Fruit fly (Drosophila melanogaster) whole organism, embryonic: ENCODE data around the gene CG14367.

ENCODE experiments used
- Antp ChIP-seq: fragments of 200-800 bp; sonication (Bioruptor generic); optimal IDR thresholded peaks from 3 replicates; lab custom pipeline; 2016; ENCODE audit warnings: missing biosample characterization, missing genetic modification characterization
- B-H1 ChIP-seq: fragments of 200-800 bp; sonication (Bioruptor generic); IDR thresholded peaks from 3 replicates; pipeline ENCODE4 v1.3.6; 2022; ENCODE audit warnings: missing biosample characterization, missing genetic modification characterization
- CG10565 ChIP-seq: fragments of 200-800 bp; sonication (Bioruptor generic); optimal IDR thresholded peaks from 3 replicates; lab custom pipeline; 2016; ENCODE audit warnings: missing biosample characterization, mild to moderate bottlenecking, missing genetic modification characterization
- CG10959 ChIP-seq: fragments of 200-800 bp; sonication (Bioruptor generic); IDR thresholded peaks from 2 replicates; pipeline ENCODE4 v1.3.6; 2022; ENCODE audit warnings: missing biosample characterization, missing genetic modification characterization
- CG11093 ChIP-seq: fragments of 200-800 bp; sonication (Bioruptor generic); IDR thresholded peaks from 3 replicates; pipeline ENCODE4 v1.3.6; 2022; ENCODE audit warnings: missing biosample characterization, missing genetic modification characterization
- CG12155 ChIP-seq: fragments of 200-800 bp; sonication (Bioruptor generic); optimal IDR thresholded peaks from 3 replicates; lab custom pipeline; 2016; ENCODE audit warnings: missing biosample characterization, missing genetic modification characterization
- CG12659 ChIP-seq: fragments of 200-800 bp; sonication (Bioruptor generic); optimal IDR thresholded peaks from 3 replicates; lab custom pipeline; 2017; ENCODE audit warnings: mild to moderate bottlenecking, missing biosample characterization, missing genetic modification reagents, missing genetic modification characterization
- CG12769 ChIP-seq: fragments of 200-800 bp; sonication (Bioruptor generic); optimal IDR thresholded peaks from 2 replicates; lab custom pipeline; 2019; ENCODE audit warnings: missing biosample characterization, mild to moderate bottlenecking, missing genetic modification characterization, moderate library complexity
- CG1603 ChIP-seq: fragments of 200-800 bp; sonication (Bioruptor generic); optimal IDR thresholded peaks from 2 replicates; lab custom pipeline; 2019; ENCODE audit warnings: missing biosample characterization, mild to moderate bottlenecking, missing genetic modification characterization, moderate library complexity
- CG17361 ChIP-seq: fragments of 200-800 bp; sonication (Bioruptor generic); IDR thresholded peaks from 3 replicates; pipeline ENCODE4 v1.3.6; 2022; ENCODE audit warnings: missing biosample characterization, missing genetic modification characterization
- CG18011 ChIP-seq: fragments of 200-800 bp; sonication (Bioruptor generic); optimal IDR thresholded peaks from 2 replicates; lab custom pipeline; 2017; ENCODE audit warnings: missing biosample characterization, missing genetic modification characterization, mild to moderate bottlenecking, moderate library complexity, missing genotype
- CG2712 ChIP-seq: fragments of 200-800 bp; optimal IDR thresholded peaks from 3 replicates; lab custom pipeline; 2019; ENCODE audit warnings: missing biosample characterization, mild to moderate bottlenecking, missing genetic modification characterization, moderate library complexity
- CG32532 ChIP-seq: fragments of 200-800 bp; sonication (Bioruptor generic); IDR thresholded peaks from 2 replicates; pipeline ENCODE4 v1.3.6; 2022; ENCODE audit warnings: missing biosample characterization, missing genetic modification characterization
- CG32767 ChIP-seq: fragments of 200-800 bp; sonication (Bioruptor generic); IDR thresholded peaks from 2 replicates; pipeline ENCODE4 v1.3.6; 2022; ENCODE audit warnings: missing biosample characterization, missing genetic modification characterization
- CG4328 ChIP-seq: fragments of 200-800 bp; sonication (Bioruptor generic); optimal IDR thresholded peaks from 3 replicates; lab custom pipeline; 2017; ENCODE audit warnings: missing biosample characterization, missing genetic modification reagents, missing genetic modification characterization
- CG43689 ChIP-seq: fragments of 200-800 bp; sonication (Bioruptor generic); IDR thresholded peaks from 2 replicates; pipeline ENCODE4 v1.3.6; 2022; ENCODE audit warnings: missing biosample characterization, missing genetic modification characterization
- CG4617 ChIP-seq: fragments of 200-800 bp; sonication (Bioruptor generic); optimal IDR thresholded peaks from 3 replicates; lab custom pipeline; 2016; ENCODE audit warnings: missing biosample characterization, missing genetic modification characterization, borderline replicate concordance
- CG4707 ChIP-seq: fragments of 200-800 bp; sonication (Bioruptor generic); optimal IDR thresholded peaks from 2 replicates; lab custom pipeline; 2018; ENCODE audit warnings: missing biosample characterization, mild to moderate bottlenecking, missing genetic modification characterization, moderate library complexity
- CG7839 ChIP-seq: fragments of 200-800 bp; sonication (Bioruptor generic); optimal IDR thresholded peaks from 3 replicates; lab custom pipeline; 2018; ENCODE audit warnings: missing biosample characterization, mild to moderate bottlenecking, missing genetic modification characterization, moderate library complexity
- CTCF ChIP-seq: fragments of 200-800 bp; sonication (Bioruptor generic); optimal IDR thresholded peaks from 2 replicates; lab custom pipeline; 2017; ENCODE audit warnings: missing biosample characterization, mild to moderate bottlenecking, missing genetic modification characterization, moderate library complexity
- Dbx ChIP-seq: fragments of 200-800 bp; sonication (Bioruptor generic); IDR thresholded peaks from 3 replicates; pipeline ENCODE4 v1.3.6; 2022; ENCODE audit warnings: missing biosample characterization, missing genetic modification characterization
- Deaf1 ChIP-seq: fragments of 200-800 bp; optimal IDR thresholded peaks from 3 replicates; lab custom pipeline; 2019; ENCODE audit warnings: missing biosample characterization, mild to moderate bottlenecking, missing genetic modification characterization, moderate library complexity
- Dek ChIP-seq: fragments of 200-800 bp; sonication (Bioruptor generic); optimal IDR thresholded peaks from 3 replicates; lab custom pipeline; 2019; ENCODE audit warnings: missing biosample characterization, mild to moderate bottlenecking, missing genetic modification characterization, moderate library complexity
- Lhr ChIP-seq: fragments of 200-800 bp; sonication (Bioruptor generic); optimal IDR thresholded peaks from 3 replicates; lab custom pipeline; 2017; ENCODE audit warnings: mild to moderate bottlenecking, missing biosample characterization, missing genetic modification reagents, missing genetic modification characterization
- Nf-YA ChIP-seq: fragments of 200-800 bp; sonication (Bioruptor generic); IDR thresholded peaks from 2 replicates; pipeline ENCODE4 v1.3.6; 2022; ENCODE audit warnings: missing biosample characterization, missing genetic modification characterization
- NfI ChIP-seq: fragments of 200-800 bp; sonication (Bioruptor generic); optimal IDR thresholded peaks from 3 replicates; lab custom pipeline; 2018; ENCODE audit warnings: missing biosample characterization, mild to moderate bottlenecking, missing genetic modification characterization, moderate library complexity
- Trl ChIP-seq, 3 experiments: fragments of >200 bp in 2 of 3; fragments of 200-800 bp in 1 of 3; sonication (Bioruptor generic) in 1 of 3; optimal IDR thresholded peaks; 2 replicates in 1 of 3; 3 replicates in 2 of 3; lab custom pipeline; 2016 to 2017; ENCODE audit warnings: missing biosample characterization in 1 of 3, missing genetic modification characterization in 1 of 3
- ab ChIP-seq: fragments of 200-800 bp; sonication (Bioruptor generic); optimal IDR thresholded peaks from 2 replicates; lab custom pipeline; 2016; ENCODE audit warnings: missing biosample characterization, missing genetic modification characterization
- dm ChIP-seq: fragments of 200-800 bp; sonication (Bioruptor generic); optimal IDR thresholded peaks from 3 replicates; lab custom pipeline; 2016; ENCODE audit warnings: missing biosample characterization, missing genetic modification characterization
- eve ChIP-seq, 2 experiments: fragments of >200 bp; optimal IDR thresholded peaks; 2 replicates each; lab custom pipeline; 2017; ENCODE audit warnings: missing biosample characterization in 2 of 2, missing genetic modification characterization in 2 of 2
- gem ChIP-seq: fragments of 200-800 bp; sonication (Bioruptor generic); optimal IDR thresholded peaks from 2 replicates; lab custom pipeline; 2019; ENCODE audit warnings: missing biosample characterization, mild to moderate bottlenecking, missing genetic modification characterization, moderate library complexity
- gt ChIP-seq: fragments of 200-800 bp; sonication (Bioruptor generic); IDR thresholded peaks from 2 replicates; pipeline ENCODE4 v1.3.6; 2022; ENCODE audit warnings: missing biosample characterization, missing genetic modification characterization
- hb ChIP-seq: fragments of 200-800 bp; sonication (Bioruptor generic); IDR thresholded peaks from 3 replicates; pipeline ENCODE4 v1.3.6; 2022; ENCODE audit warnings: missing biosample characterization, missing genetic modification characterization; ENCODE audit not compliant: partially characterized antibody
- hth ChIP-seq: fragments of >200 bp; optimal IDR thresholded peaks from 2 replicates; lab custom pipeline; 2017; ENCODE audit warnings: inconsistent platforms
- klu ChIP-seq: fragments of 200-800 bp; sonication (Bioruptor generic); IDR thresholded peaks from 2 replicates; pipeline ENCODE4 v1.3.6; 2022; ENCODE audit warnings: missing biosample characterization, missing genetic modification characterization
- lbe ChIP-seq: fragments of 200-800 bp; sonication (Bioruptor generic); optimal IDR thresholded peaks from 2 replicates; lab custom pipeline; 2016; ENCODE audit warnings: missing biosample characterization, mild to moderate bottlenecking, missing genetic modification characterization
- mirr ChIP-seq: fragments of 200-800 bp; sonication (Bioruptor generic); optimal IDR thresholded peaks from 3 replicates; lab custom pipeline; 2018; ENCODE audit warnings: missing biosample characterization, mild to moderate bottlenecking, missing genetic modification characterization
- nom ChIP-seq: fragments of 200-800 bp; sonication (Bioruptor generic); optimal IDR thresholded peaks from 2 replicates; lab custom pipeline; 2017; ENCODE audit warnings: missing biosample characterization, missing genetic modification characterization, mild to moderate bottlenecking, moderate library complexity, missing genetic modification reagents
- odd ChIP-seq: fragments of 200-800 bp; sonication (Bioruptor generic); optimal IDR thresholded peaks from 2 replicates; lab custom pipeline; 2017; ENCODE audit warnings: missing biosample characterization, mild to moderate bottlenecking, missing genetic modification characterization
- pita ChIP-seq: fragments of 200-800 bp; sonication (Bioruptor generic); optimal IDR thresholded peaks from 2 replicates; lab custom pipeline; 2017; ENCODE audit warnings: missing biosample characterization, mild to moderate bottlenecking, missing genetic modification characterization
- pros ChIP-seq: fragments of 200-800 bp; sonication (Bioruptor generic); optimal IDR thresholded peaks from 3 replicates; lab custom pipeline; 2019; ENCODE audit warnings: missing biosample characterization, mild to moderate bottlenecking, missing genetic modification characterization, moderate library complexity
- row ChIP-seq: fragments of 200-800 bp; sonication (Bioruptor generic); IDR thresholded peaks from 3 replicates; pipeline ENCODE4 v1.3.6; 2022; ENCODE audit warnings: missing biosample characterization, missing genetic modification characterization
- run ChIP-seq: fragments of 200-800 bp; sonication (Bioruptor generic); optimal IDR thresholded peaks from 3 replicates; lab custom pipeline; 2018; ENCODE audit warnings: missing biosample characterization, mild to moderate bottlenecking, missing genetic modification characterization
- slp2 ChIP-seq: fragments of 200-800 bp; sonication (Bioruptor generic); optimal IDR thresholded peaks from 2 replicates; lab custom pipeline; 2016; ENCODE audit warnings: missing biosample characterization, missing genetic modification characterization
- sqz ChIP-seq: fragments of 200-800 bp; sonication (Bioruptor generic); optimal IDR thresholded peaks from 3 replicates; lab custom pipeline; 2018; ENCODE audit warnings: missing biosample characterization, mild to moderate bottlenecking, missing genetic modification characterization
- sug ChIP-seq: fragments of 200-800 bp; optimal IDR thresholded peaks from 2 replicates; lab custom pipeline; 2019; ENCODE audit warnings: missing biosample characterization, mild to moderate bottlenecking, missing genetic modification characterization, moderate library complexity
- vnd ChIP-seq: fragments of 200-800 bp; sonication (Bioruptor generic); IDR thresholded peaks from 3 replicates; pipeline ENCODE4 v1.3.6; 2022; ENCODE audit warnings: missing biosample characterization, missing genetic modification characterization; ENCODE audit not compliant: partially characterized antibody
- yki ChIP-seq: fragments of >200 bp; optimal IDR thresholded peaks from 3 replicates; lab custom pipeline; 2018

CG14367 gene

dm6 chr3R:13693753-13694152 is at the start of gene CG14367:
TSS of gene CG14367 (plus strand) at chr3R:13694053.
- TF ChIP-seq Antp (GFP tag; lab: Kevin White, UChicago) = no peak
- no peak for TF ChIP-seq slp2
- no peak for TF ChIP-seq Lhr (GFP tag; lab: Kevin White, UChicago)
- TF ChIP-seq ab = no peak
- TF ChIP-seq lbe = no peak
- TF ChIP-seq B-H1 (GFP tag; lab: Robert Waterston, UW) = no peak
- no peak for TF ChIP-seq klu (GFP tag; lab: Robert Waterston, UW)
- TF ChIP-seq CG10959 = no peak

- TF ChIP-seq hb (GFP tag; lab: Robert Waterston, UW) = no peak
- peak; percentile 98 for TF ChIP-seq dm (GFP tag; lab: Kevin White, UChicago)
- no peak for TF ChIP-seq gt
- TF ChIP-seq CG12155 (GFP tag; lab: Kevin White, UChicago) = no peak
- TF ChIP-seq Dek (tag; lab: Kevin White, UChicago) = peak; percentile 19
- peak; percentile 44; the same call in 1 of the 3 replicates for TF ChIP-seq Dbx (GFP tag; lab: Robert Waterston, UW)
- TF ChIP-seq gem (tag; lab: Kevin White, UChicago) = peak; percentile 62
- no peak for TF ChIP-seq Nf-YA (GFP tag; lab: Robert Waterston, UW)
- TF ChIP-seq Trl (optimal IDR thresholded peaks at IDR 0.05; lab: Kevin White, UChicago) = peak; percentile 88 to 93
- no peak for TF ChIP-seq Trl (GFP tag; optimal IDR thresholded peaks at IDR 0.05; lab: Kevin White, UChicago)
- peak in 1 of 2 experiments; percentile 13 for TF ChIP-seq eve (GFP tag; optimal IDR thresholded peaks at IDR 0.05; lab: Kevin White, UChicago)
- TF ChIP-seq CG7839 (tag; lab: Kevin White, UChicago) = no peak
- TF ChIP-seq CG4617 = no peak
- TF ChIP-seq yki (lab: Kevin White, UChicago) = peak; percentile 43
- no peak for TF ChIP-seq CG10565
- no peak for TF ChIP-seq run (tag; lab: Kevin White, UChicago)
- peak; percentile 1 for TF ChIP-seq CG18011 (GFP tag; lab: Kevin White, UChicago)
- TF ChIP-seq CG2712 (tag; lab: Kevin White, UChicago) = peak; percentile 62
- peak; percentile 61 for TF ChIP-seq nom (GFP tag; lab: Kevin White, UChicago)
- TF ChIP-seq CG32532 (GFP tag; lab: Robert Waterston, UW) = peak; percentile 56; the same call in 1 of the 2 replicates
- TF ChIP-seq CG12769 (tag; lab: Kevin White, UChicago) = peak; percentile 17
- peak; percentile 54 for TF ChIP-seq lbe
- TF ChIP-seq CG32767 (GFP tag; lab: Robert Waterston, UW) = peak; percentile 63
- TF ChIP-seq CTCF (GFP tag; lab: Kevin White, UChicago) = no peak
- no peak for TF ChIP-seq NfI (GFP tag; lab: Kevin White, UChicago)
- no peak for TF ChIP-seq vnd
- TF ChIP-seq CG4328 = peak; percentile 24
- TF ChIP-seq CG4707 (GFP tag; lab: Kevin White, UChicago) = no peak
- TF ChIP-seq Deaf1 = peak; percentile 63
- TF ChIP-seq row (GFP tag; lab: Robert Waterston, UW) = peak; percentile 68; the same call in 1 of the 3 replicates
- peak; percentile 35 for TF ChIP-seq pros (GFP tag; lab: Kevin White, UChicago)
- no peak for TF ChIP-seq CG11093 (GFP tag; lab: Robert Waterston, UW)
- peak; percentile 14 for TF ChIP-seq sqz (GFP tag; lab: Kevin White, UChicago)
- no peak for TF ChIP-seq mirr (GFP tag; lab: Kevin White, UChicago)
- peak; percentile 52 for TF ChIP-seq CG12659 (GFP tag; lab: Kevin White, UChicago)
- TF ChIP-seq CG43689 (GFP tag; lab: Robert Waterston, UW) = no peak
- peak; percentile 41 for TF ChIP-seq sug (tag; lab: Kevin White, UChicago)
- TF ChIP-seq hth = no peak
- TF ChIP-seq CG1603 (tag; lab: Kevin White, UChicago) = no peak
- no peak for TF ChIP-seq pita (GFP tag; lab: Kevin White, UChicago)
- TF ChIP-seq odd (GFP tag; lab: Kevin White, UChicago) = peak; percentile 43
- TF ChIP-seq CG17361 (GFP tag; lab: Robert Waterston, UW) = no peak; the same call in 1 of the 3 replicates
Measured at dm6 chr3R:13644778-13645660, 48.8 kb upstream of the CG14367 start.
